Fruit fly (Drosophila melanogaster): ENCODE results near the gene Mrm2.

DNA sequence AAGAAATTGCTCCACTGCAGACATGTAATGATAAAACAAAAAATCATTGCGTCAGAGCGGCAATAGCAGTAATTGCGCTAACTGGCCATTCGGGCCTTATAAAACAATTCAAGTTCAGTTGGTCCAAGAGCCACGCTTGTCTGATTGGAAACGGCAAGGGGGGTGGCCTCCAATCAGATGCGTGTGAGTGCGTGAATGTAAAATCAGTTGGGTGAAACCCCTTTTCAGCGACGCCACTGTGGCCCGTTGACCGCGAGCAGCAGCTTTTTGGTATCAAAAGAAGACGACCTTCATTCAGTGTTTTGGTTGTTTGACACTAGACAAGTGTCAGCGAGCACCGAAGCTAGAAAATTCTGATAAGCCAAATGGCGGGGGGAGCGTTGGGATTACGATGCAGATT lies 40.9 kb downstream of the Mrm2 start:
- TF ChIP-seq CG10631 (GFP tag; optimal IDR thresholded peaks at IDR 0.05) (no peak), cyc (GFP tag; optimal IDR thresholded peaks at IDR 0.05) (no peak), Lpt (GFP tag; optimal IDR thresholded peaks at IDR 0.05) (no peak), Ets96B (tag; optimal IDR thresholded peaks at IDR 0.05) (no peak), Hr39 (GFP tag; optimal IDR thresholded peaks at IDR 0.05) (no peak), CG6792 (GFP tag; optimal IDR thresholded peaks at IDR 0.05) (no peak), fd85E (GFP tag; optimal IDR thresholded peaks at IDR 0.05) (no peak), Blimp-1 (GFP tag; optimal IDR thresholded peaks at IDR 0.05) (no peak), OdsH (GFP tag; optimal IDR thresholded peaks at IDR 0.05) (no peak), dac (GFP tag; optimal IDR thresholded peaks at IDR 0.05) (no peak), Gug (GFP tag; IDR thresholded peaks at IDR 0.05) (no peak), CG6854 (GFP tag; optimal IDR thresholded peaks at IDR 0.05) (no peak), esn (GFP tag; optimal IDR thresholded peaks at IDR 0.05) (no peak)

Measured in whole organism, prepupa.